Fruit fly (Drosophila melanogaster) whole organism, embryonic: ENCODE data around the gene Jarid2.
A peak's percentile ranks its signal among the peaks of the same experiment; 100 is the strongest.

Experiments used
- Blimp-1 ChIP-seq: fragments of 200-800 bp; sonication (Bioruptor generic); optimal IDR thresholded peaks from 3 replicates; lab custom pipeline; 2018; ENCODE audit warnings: missing biosample characterization, missing genetic modification characterization, mild to moderate bottlenecking, moderate library complexity, missing genetic modification reagents
- CG10321 ChIP-seq: fragments of 200-800 bp; sonication (Bioruptor generic); IDR thresholded peaks from 2 replicates; pipeline ENCODE4 v1.3.6; 2022; ENCODE audit warnings: missing biosample characterization, missing genetic modification characterization
- CG11695 ChIP-seq: fragments of 200-800 bp; sonication (Bioruptor generic); IDR thresholded peaks from 3 replicates; pipeline ENCODE4 v1.3.6; 2022; ENCODE audit warnings: missing biosample characterization, missing genetic modification characterization
- CG11696 ChIP-seq: fragments of 200-800 bp; sonication (Bioruptor generic); IDR thresholded peaks from 2 replicates; pipeline ENCODE4 v1.3.6; 2022; ENCODE audit warnings: missing biosample characterization, missing genetic modification characterization
- CG11723 ChIP-seq: fragments of 200-800 bp; sonication (Bioruptor generic); optimal IDR thresholded peaks from 2 replicates; lab custom pipeline; 2017; ENCODE audit warnings: missing biosample characterization, mild to moderate bottlenecking, missing genetic modification characterization
- CG12219 ChIP-seq: fragments of 200-800 bp; sonication (Bioruptor generic); optimal IDR thresholded peaks from 3 replicates; lab custom pipeline; 2018; ENCODE audit warnings: missing biosample characterization, mild to moderate bottlenecking, missing genetic modification characterization
- CG12299 ChIP-seq: fragments of 200-800 bp; sonication (Bioruptor generic); optimal IDR thresholded peaks from 2 replicates; lab custom pipeline; 2018; ENCODE audit warnings: missing biosample characterization, mild to moderate bottlenecking, missing genetic modification characterization
- CG12659 ChIP-seq: fragments of 200-800 bp; sonication (Bioruptor generic); optimal IDR thresholded peaks from 3 replicates; lab custom pipeline; 2017; ENCODE audit warnings: mild to moderate bottlenecking, missing biosample characterization, missing genetic modification reagents, missing genetic modification characterization
- CG13424 ChIP-seq: fragments of 200-800 bp; sonication (Bioruptor generic); optimal IDR thresholded peaks from 2 replicates; lab custom pipeline; 2019; ENCODE audit warnings: missing biosample characterization, mild to moderate bottlenecking, missing genetic modification characterization, moderate library complexity
- CG15479 ChIP-seq: fragments of 200-800 bp; sonication (Bioruptor generic); optimal IDR thresholded peaks from 3 replicates; lab custom pipeline; 2019; ENCODE audit warnings: missing biosample characterization, mild to moderate bottlenecking, missing genetic modification characterization, moderate library complexity
- CG17186 ChIP-seq: fragments of 200-800 bp; sonication (Bioruptor generic); optimal IDR thresholded peaks from 3 replicates; lab custom pipeline; 2017; ENCODE audit warnings: missing biosample characterization, missing genetic modification reagents, missing genetic modification characterization
- CG1832 ChIP-seq: fragments of 200-800 bp; sonication (Bioruptor generic); optimal IDR thresholded peaks from 2 replicates; lab custom pipeline; 2017; ENCODE audit warnings: missing biosample characterization, mild to moderate bottlenecking, missing genetic modification characterization, inconsistent platforms
- CG3726 ChIP-seq: fragments of 200-800 bp; sonication (Bioruptor generic); IDR thresholded peaks from 3 replicates; pipeline ENCODE4, ENCODE4 v1.3.6; 2022; ENCODE audit warnings: missing biosample characterization, missing genetic modification characterization
- CG3995 ChIP-seq: fragments of 200-800 bp; sonication (Bioruptor generic); optimal IDR thresholded peaks from 3 replicates; lab custom pipeline; 2016; ENCODE audit warnings: missing biosample characterization, missing genetic modification characterization
- CG4404 ChIP-seq: fragments of 200-800 bp; sonication (Bioruptor generic); IDR thresholded peaks from 2 replicates; pipeline ENCODE4 v1.3.6; 2022; ENCODE audit warnings: missing biosample characterization, missing genetic modification characterization
- CG6765 ChIP-seq: fragments of 200-800 bp; sonication (Bioruptor generic); optimal IDR thresholded peaks from 3 replicates; lab custom pipeline; 2017; ENCODE audit warnings: missing biosample characterization, mild to moderate bottlenecking, missing genetic modification characterization
- CG7271 ChIP-seq: fragments of 200-800 bp; sonication (Bioruptor generic); optimal IDR thresholded peaks from 2 replicates; lab custom pipeline; 2018; ENCODE audit warnings: missing biosample characterization, mild to moderate bottlenecking, missing genetic modification characterization, moderate library complexity
- CG7372 ChIP-seq: fragments of 200-800 bp; sonication (Bioruptor generic); IDR thresholded peaks from 2 replicates; pipeline ENCODE4 v1.3.6; 2022; ENCODE audit warnings: missing biosample characterization, missing genetic modification characterization
- CG8388 ChIP-seq: fragments of 200-800 bp; sonication (Bioruptor generic); optimal IDR thresholded peaks from 2 replicates; lab custom pipeline; 2019; ENCODE audit warnings: missing biosample characterization, mild to moderate bottlenecking, missing genetic modification characterization, moderate library complexity
- CG9215 ChIP-seq: fragments of 200-800 bp; sonication (Bioruptor generic); IDR thresholded peaks from 2 replicates; pipeline ENCODE4 v1.3.6; 2022; ENCODE audit warnings: missing biosample characterization, missing genetic modification characterization
- CrebB ChIP-seq: fragments of 200-800 bp; sonication (Bioruptor generic); optimal IDR thresholded peaks from 3 replicates; lab custom pipeline; 2018; ENCODE audit warnings: missing biosample characterization, mild to moderate bottlenecking, missing genetic modification characterization
- Doc2 ChIP-seq: fragments of 200-800 bp; sonication (Bioruptor generic); IDR thresholded peaks from 2 replicates; pipeline ENCODE4 v1.3.6; 2022; ENCODE audit warnings: missing biosample characterization, missing genetic modification characterization
- Ets97D ChIP-seq: fragments of 200-800 bp; sonication (Bioruptor generic); optimal IDR thresholded peaks from 3 replicates; lab custom pipeline; 2016; ENCODE audit warnings: missing biosample characterization, missing genetic modification characterization
- H15 ChIP-seq: fragments of 200-800 bp; sonication (Bioruptor generic); IDR thresholded peaks from 3 replicates; pipeline ENCODE4 v1.3.6; 2022; ENCODE audit warnings: missing biosample characterization, missing genetic modification characterization
- HLH54F ChIP-seq: fragments of 200-800 bp; sonication (Bioruptor generic); optimal IDR thresholded peaks from 3 replicates; lab custom pipeline; 2016; ENCODE audit warnings: missing biosample characterization, missing genetic modification characterization
- Lhr ChIP-seq: fragments of 200-800 bp; sonication (Bioruptor generic); optimal IDR thresholded peaks from 3 replicates; lab custom pipeline; 2017; ENCODE audit warnings: mild to moderate bottlenecking, missing biosample characterization, missing genetic modification reagents, missing genetic modification characterization
- Lim3 ChIP-seq: fragments of 200-800 bp; sonication (Bioruptor generic); IDR thresholded peaks from 2 replicates; pipeline ENCODE4 v1.3.6; 2022; ENCODE audit warnings: missing biosample characterization, missing genetic modification characterization
- MBD-R2 ChIP-seq: fragments of 200-800 bp; sonication (Bioruptor generic); IDR thresholded peaks from 2 replicates; pipeline ENCODE4 v1.3.6; 2022; ENCODE audit warnings: missing biosample characterization, missing genetic modification characterization
- Mad ChIP-seq: fragments of 200-800 bp; sonication (Bioruptor generic); optimal IDR thresholded peaks from 2 replicates; lab custom pipeline; 2016; ENCODE audit warnings: missing biosample characterization, missing genetic modification characterization
- Optix ChIP-seq: fragments of 200-800 bp; sonication (Bioruptor generic); IDR thresholded peaks from 3 replicates; pipeline ENCODE4 v1.3.6; 2022; ENCODE audit warnings: missing biosample characterization, missing genetic modification characterization
- Rfx ChIP-seq: fragments of 200-800 bp; sonication (Bioruptor generic); IDR thresholded peaks from 2 replicates; pipeline ENCODE4 v1.3.6; 2022; ENCODE audit warnings: missing biosample characterization, missing genetic modification characterization
- Sry-δ ChIP-seq: fragments of 200-800 bp; sonication (Bioruptor generic); optimal IDR thresholded peaks from 2 replicates; lab custom pipeline; 2016; ENCODE audit warnings: missing biosample characterization, missing genetic modification characterization
- ara ChIP-seq: fragments of 200-800 bp; sonication (Bioruptor generic); IDR thresholded peaks from 2 replicates; pipeline ENCODE4 v1.3.6; 2022; ENCODE audit warnings: missing biosample characterization, missing genetic modification characterization
- bab2 ChIP-seq: fragments of 200-800 bp; sonication (Bioruptor generic); optimal IDR thresholded peaks from 2 replicates; lab custom pipeline; 2016; ENCODE audit warnings: missing biosample characterization, missing genetic modification characterization
- bowl ChIP-seq: fragments of 200-800 bp; sonication (Bioruptor generic); IDR thresholded peaks from 2 replicates; pipeline ENCODE4 v1.3.6; 2022; ENCODE audit warnings: missing biosample characterization, missing genetic modification characterization
- gsb ChIP-seq: fragments of 200-800 bp; sonication (Bioruptor generic); IDR thresholded peaks from 2 replicates; pipeline ENCODE4 v1.3.6; 2022; ENCODE audit warnings: missing biosample characterization, missing genetic modification characterization
- jigr1 ChIP-seq: fragments of 200-800 bp; sonication (Bioruptor generic); IDR thresholded peaks from 3 replicates; pipeline ENCODE4 v1.3.6; 2022; ENCODE audit warnings: missing biosample characterization, missing genetic modification characterization
- lbe ChIP-seq: fragments of 200-800 bp; sonication (Bioruptor generic); optimal IDR thresholded peaks from 2 replicates; lab custom pipeline; 2016; ENCODE audit warnings: missing biosample characterization, mild to moderate bottlenecking, missing genetic modification characterization
- nerfin-1 ChIP-seq: fragments of 200-800 bp; sonication (Bioruptor generic); optimal IDR thresholded peaks from 3 replicates; lab custom pipeline; 2019; ENCODE audit warnings: missing biosample characterization, mild to moderate bottlenecking, missing genetic modification characterization, moderate library complexity
- nom ChIP-seq: fragments of 200-800 bp; sonication (Bioruptor generic); optimal IDR thresholded peaks from 2 replicates; lab custom pipeline; 2017; ENCODE audit warnings: missing biosample characterization, missing genetic modification characterization, mild to moderate bottlenecking, moderate library complexity, missing genetic modification reagents
- pfk ChIP-seq: fragments of 200-800 bp; sonication (Bioruptor generic); optimal IDR thresholded peaks from 2 replicates; lab custom pipeline; 2018; ENCODE audit warnings: missing biosample characterization, mild to moderate bottlenecking, missing genetic modification characterization, moderate library complexity
- repo ChIP-seq: fragments of 200-800 bp; sonication (Bioruptor generic); optimal IDR thresholded peaks from 2 replicates; lab custom pipeline; 2016; ENCODE audit warnings: missing biosample characterization, missing genetic modification characterization
- rib ChIP-seq: fragments of 200-800 bp; sonication (Bioruptor generic); IDR thresholded peaks from 2 replicates; pipeline ENCODE4 v1.3.6; 2022; ENCODE audit warnings: missing biosample characterization, missing genetic modification characterization
- run ChIP-seq: fragments of 200-800 bp; sonication (Bioruptor generic); optimal IDR thresholded peaks from 3 replicates; lab custom pipeline; 2018; ENCODE audit warnings: missing biosample characterization, mild to moderate bottlenecking, missing genetic modification characterization
- sc ChIP-seq, 3 experiments: fragments of >200 bp in 2 of 3; fragments of 200-800 bp in 1 of 3; sonication (Bioruptor generic) in 1 of 3; optimal IDR thresholded peaks; 2 replicates in 2 of 3; 3 replicates in 1 of 3; lab custom pipeline; 2017; ENCODE audit warnings: mild to moderate bottlenecking in 1 of 3, missing biosample characterization in 1 of 3, missing genetic modification characterization in 1 of 3, missing genetic modification reagents in 1 of 3
- slp2 ChIP-seq: fragments of 200-800 bp; sonication (Bioruptor generic); optimal IDR thresholded peaks from 2 replicates; lab custom pipeline; 2016; ENCODE audit warnings: missing biosample characterization, missing genetic modification characterization
- tx ChIP-seq: fragments of 200-800 bp; sonication (Bioruptor generic); optimal IDR thresholded peaks from 2 replicates; lab custom pipeline; 2016; ENCODE audit warnings: missing biosample characterization, missing genetic modification characterization
- vvl ChIP-seq: fragments of 200-800 bp; sonication (Bioruptor generic); IDR thresholded peaks from 2 replicates; pipeline ENCODE4 v1.3.6; 2022; ENCODE audit warnings: missing biosample characterization, missing genetic modification characterization
- wdn ChIP-seq: fragments of 200-800 bp; sonication (Bioruptor generic); IDR thresholded peaks from 2 replicates; pipeline ENCODE4 v1.3.6; 2022; ENCODE audit warnings: missing biosample characterization, missing genetic modification characterization
- zen2 ChIP-seq: fragments of 200-800 bp; sonication (Bioruptor generic); IDR thresholded peaks from 3 replicates; pipeline ENCODE4 v1.3.6; 2022; ENCODE audit warnings: missing biosample characterization, missing genetic modification characterization; ENCODE audit not compliant: partially characterized antibody

The Jarid2 gene

dm6 chr3L:9441907-9442479 is 34.8 kb upstream of the Jarid2 start, which contains the start of the genes Bet3 and Nf-YA (continued):
- peak; percentile 55 for TF ChIP-seq Ets97D (GFP tag; lab: Kevin White, UChicago)
- peak; percentile 12; the same call in 1 of the 3 replicates for TF ChIP-seq H15
- TF ChIP-seq run (tag; lab: Kevin White, UChicago), result no peak
- TF ChIP-seq wdn (GFP tag; lab: Robert Waterston, UW), result peak; percentile 26; the same call in 1 of the 2 replicates
- TF ChIP-seq CG11723, result no peak
- no peak for TF ChIP-seq gsb (GFP tag; lab: Robert Waterston, UW)
- no peak for TF ChIP-seq CG4404 (GFP tag; lab: Robert Waterston, UW)
- no peak for TF ChIP-seq CG12219 (GFP tag; lab: Kevin White, UChicago)
- TF ChIP-seq pfk (GFP tag; lab: Kevin White, UChicago), result no peak
- peak; percentile 44 for TF ChIP-seq Lhr
- TF ChIP-seq CG12659 (GFP tag; lab: Kevin White, UChicago), result peak; percentile 65
- TF ChIP-seq lbe (GFP tag; lab: Kevin White, UChicago), result peak; percentile 22
- TF ChIP-seq CG9215, result peak; percentile 38; the same call in 1 of the 2 replicates
- TF ChIP-seq sc (optimal IDR thresholded peaks at IDR 0.05; lab: Kevin White, UChicago), result no peak
- TF ChIP-seq sc (GFP tag; optimal IDR thresholded peaks at IDR 0.05; lab: Kevin White, UChicago), result no peak
- no peak for TF ChIP-seq Mad (GFP tag; lab: Kevin White, UChicago)
- TF ChIP-seq CG17186 (GFP tag; lab: Kevin White, UChicago), result peak; percentile 31
- peak; percentile 35 for TF ChIP-seq nerfin-1 (tag; lab: Kevin White, UChicago)
- TF ChIP-seq bab2 (GFP tag; lab: Kevin White, UChicago), result no peak
- no peak for TF ChIP-seq CrebB (tag; lab: Kevin White, UChicago)
- TF ChIP-seq Blimp-1, result peak; percentile 99
- TF ChIP-seq Lim3 (GFP tag; lab: Robert Waterston, UW), result no peak
- TF ChIP-seq CG8388 (GFP tag; lab: Kevin White, UChicago), result peak; percentile 21
- peak; percentile 40; the same call in 1 of the 2 replicates for TF ChIP-seq CG11696 (GFP tag; lab: Robert Waterston, UW)
- no peak for TF ChIP-seq CG6765 (GFP tag; lab: Kevin White, UChicago)
- TF ChIP-seq CG12299 (tag; lab: Kevin White, UChicago), result no peak
- peak; percentile 55; the same call in 1 of the 2 replicates for TF ChIP-seq ara
- TF ChIP-seq HLH54F (GFP tag; lab: Kevin White, UChicago), result peak; percentile 50
- no peak for TF ChIP-seq CG10321
- peak; percentile 95 for TF ChIP-seq MBD-R2 (GFP tag; lab: Robert Waterston, UW)
- no peak for TF ChIP-seq bowl
- TF ChIP-seq CG1832 (GFP tag; lab: Kevin White, UChicago), result no peak
- TF ChIP-seq Optix (GFP tag; lab: Robert Waterston, UW), result peak; percentile 11; the same call in 1 of the 3 replicates
- peak; percentile 35; the same call in 1 of the 2 replicates for TF ChIP-seq rib (GFP tag; lab: Robert Waterston, UW)
- TF ChIP-seq CG13424 (tag; lab: Kevin White, UChicago), result peak; percentile 55
- no peak for TF ChIP-seq repo (GFP tag; lab: Kevin White, UChicago)
- no peak for TF ChIP-seq CG11695 (GFP tag; lab: Robert Waterston, UW)
- peak; percentile 86; the same call in 1 of the 3 replicates for TF ChIP-seq zen2 (GFP tag; lab: Robert Waterston, UW)
- TF ChIP-seq tx (GFP tag; lab: Kevin White, UChicago), result peak; percentile 26
- peak; percentile 27 for TF ChIP-seq slp2 (GFP tag; lab: Kevin White, UChicago)
- no peak for TF ChIP-seq nom (GFP tag; lab: Kevin White, UChicago)
- no peak for TF ChIP-seq CG3726
- TF ChIP-seq Sry-δ, result peak; percentile 75
- TF ChIP-seq CG7271 (tag; lab: Kevin White, UChicago), result no peak
- peak; percentile 68; the same call in 1 of the 2 replicates for TF ChIP-seq vvl (GFP tag; lab: Robert Waterston, UW)
- peak; percentile 96 for TF ChIP-seq CG3995
- TF ChIP-seq jigr1 (GFP tag; lab: Robert Waterston, UW), result peak; percentile 20; the same call in 1 of the 3 replicates
- TF ChIP-seq CG7372 (GFP tag; lab: Robert Waterston, UW), result peak; percentile 60; the same call in 1 of the 2 replicates
- TF ChIP-seq CG15479 (GFP tag; lab: Kevin White, UChicago), result no peak
- TF ChIP-seq Doc2, result no peak
- TF ChIP-seq Rfx, result peak; percentile 76
